Worm (Caenorhabditis elegans): ENCODE data around the gene F36A4.3.

- TF ChIP-seq fax-1 (tag; optimal IDR thresholded peaks at IDR 0.05): no peak
- TF ChIP-seq sdc-2 (tag; optimal IDR thresholded peaks at IDR 0.05): no peak
- no peak for TF ChIP-seq pha-4 (tag; optimal IDR thresholded peaks at IDR 0.05)
- no peak for TF ChIP-seq F13H6.1 (tag; optimal IDR thresholded peaks at IDR 0.05)
- TF ChIP-seq lin-11 (tag; optimal IDR thresholded peaks at IDR 0.05): no peak
Measured at ce11 chrIV:4292569-4292968, 23.2 kb downstream of the F36A4.3 start, which contains the start of gene F15E6.10.

Data from whole organism, late embryonic.